Worm (Caenorhabditis elegans) whole organism, L1 larva: Measurements from ENCODE around the gene B0361.9.
A peak's percentile ranks its signal among the peaks of the same experiment; 100 is the strongest.

ENCODE experiments used
- C04F5.9 ChIP-seq: sonication (generic microtip); optimal IDR thresholded peaks from 2 replicates; lab custom pipeline; 2016; ENCODE audit warnings: missing genetic modification characterization, missing compliant biosample characterization
- C16A3.4 ChIP-seq: fragments of 150-350 bp; optimal IDR thresholded peaks from 2 replicates; lab custom pipeline; 2014; ENCODE audit warnings: missing biosample characterization, missing genetic modification characterization
- F16B12.6 ChIP-seq: fragments of 150-350 bp; optimal IDR thresholded peaks from 2 replicates; lab custom pipeline; 2014; ENCODE audit warnings: missing biosample characterization, missing genetic modification characterization
- aha-1 ChIP-seq: fragments of 150-350 bp; optimal IDR thresholded peaks from 2 replicates; lab custom pipeline; 2014; ENCODE audit warnings: missing biosample characterization, missing genetic modification characterization
- aly-2 ChIP-seq: fragments of 150-350 bp; optimal IDR thresholded peaks from 2 replicates; lab custom pipeline; 2014; ENCODE audit warnings: missing biosample characterization, missing genetic modification characterization
- blmp-1 ChIP-seq: fragments of 150-350 bp; optimal IDR thresholded peaks from 2 replicates; lab custom pipeline; 2014; ENCODE audit warnings: missing biosample characterization, missing genetic modification characterization
- ceh-63 ChIP-seq: fragments of 200-800 bp; sonication (Bioruptor generic); optimal IDR thresholded peaks from 2 replicates; lab custom pipeline; 2018; ENCODE audit warnings: mild to moderate bottlenecking, missing genetic modification characterization, missing compliant biosample characterization
- ceh-8 ChIP-seq: fragments of 200-800 bp; sonication (Bioruptor generic); optimal IDR thresholded peaks from 2 replicates; lab custom pipeline; 2018; ENCODE audit warnings: mild to moderate bottlenecking, missing genetic modification characterization, moderate library complexity, missing compliant biosample characterization
- ceh-82 ChIP-seq, 3 experiments: fragments of 150-350 bp in 1 of 3; sonication (generic microtip) in 2 of 3; optimal IDR thresholded peaks; 2 replicates each; lab custom pipeline; 2014 to 2017; ENCODE audit warnings: missing biosample characterization in 3 of 3, missing genetic modification characterization in 3 of 3
- ceh-88 ChIP-seq: fragments of 200-800 bp; sonication (Bioruptor generic); IDR thresholded peaks from 2 replicates; pipeline ENCODE4 v1.3.6; 2022; ENCODE audit warnings: missing genetic modification characterization, missing compliant biosample characterization
- dsc-1 ChIP-seq: sonication (generic microtip); optimal IDR thresholded peaks from 2 replicates; lab custom pipeline; 2016; ENCODE audit warnings: mild to moderate bottlenecking, missing genetic modification characterization, missing compliant biosample characterization
- efl-1 ChIP-seq, 4 experiments: fragments of 150-350 bp; optimal IDR thresholded peaks in 3 of 4; peaks in 1 of 4; 1 replicate in 1 of 4; 2 replicates in 3 of 4; lab custom pipeline; 2014; ENCODE audit warnings: missing biosample characterization in 2 of 4, missing genetic modification characterization in 2 of 4, missing genetic modification reagents in 2 of 4
- egl-13 ChIP-seq: sonication (generic microtip); optimal IDR thresholded peaks from 2 replicates; lab custom pipeline; 2016; ENCODE audit warnings: missing genotype, missing genetic modification reagents, missing genetic modification characterization, missing compliant biosample characterization
- elt-3 ChIP-seq, 6 experiments: fragments of 150-350 bp in 1 of 6; sonication (generic microtip); optimal IDR thresholded peaks; 2 replicates each; lab custom pipeline; 2017 to 2018; ENCODE audit warnings: missing biosample characterization in 6 of 6, missing genetic modification characterization in 6 of 6, inconsistent platforms in 1 of 6
- ets-5 ChIP-seq: fragments of 200-800 bp; sonication (Bioruptor generic); IDR thresholded peaks from 2 replicates; pipeline ENCODE4 v1.3.6; 2022; ENCODE audit warnings: missing genetic modification characterization, missing compliant biosample characterization
- grh-1 ChIP-seq: fragments of 200-800 bp; sonication (Bioruptor generic); IDR thresholded peaks from 2 replicates; pipeline ENCODE4 v1.3.6; 2022; ENCODE audit warnings: missing genetic modification reagents, missing genetic modification characterization, missing compliant biosample characterization
- hlh-4 ChIP-seq: sonication (generic microtip); optimal IDR thresholded peaks from 2 replicates; lab custom pipeline; 2016; ENCODE audit warnings: mild to moderate bottlenecking, missing genetic modification characterization, missing compliant biosample characterization
- isw-1 ChIP-seq: fragments of 200-800 bp; sonication (Bioruptor generic); IDR thresholded peaks from 2 replicates; pipeline ENCODE4 v1.3.6; 2022; ENCODE audit warnings: missing genetic modification characterization, missing compliant biosample characterization
- jun-1 ChIP-seq: fragments of 150-350 bp; optimal IDR thresholded peaks from 2 replicates; lab custom pipeline; 2014; ENCODE audit warnings: missing biosample characterization, missing genetic modification reagents, missing genetic modification characterization
- lin-14 ChIP-seq: fragments of 200-800 bp; sonication (Bioruptor generic); optimal IDR thresholded peaks from 2 replicates; lab custom pipeline; 2018; ENCODE audit warnings: mild to moderate bottlenecking, missing genetic modification characterization, moderate library complexity, missing compliant biosample characterization
- lin-15B ChIP-seq: fragments of 150-350 bp; sonication (generic microtip); optimal IDR thresholded peaks from 3 replicates; lab custom pipeline; 2014; ENCODE audit warnings: missing biosample characterization, missing genetic modification characterization
- lin-35 ChIP-seq, 2 experiments: fragments of 150-350 bp; optimal IDR thresholded peaks; 2 replicates each; lab custom pipeline; 2014; ENCODE audit warnings: missing biosample characterization in 2 of 2, missing genetic modification characterization in 2 of 2, missing genetic modification reagents in 2 of 2
- lin-39 ChIP-seq: fragments of 150-350 bp; optimal IDR thresholded peaks from 2 replicates; lab custom pipeline; 2014; ENCODE audit warnings: missing biosample characterization, missing genetic modification reagents, missing genetic modification characterization
- lir-3 ChIP-seq: sonication (generic microtip); optimal IDR thresholded peaks from 2 replicates; lab custom pipeline; 2016; ENCODE audit warnings: mild to moderate bottlenecking, missing genetic modification characterization, moderate library complexity, missing compliant biosample characterization; ENCODE audit not compliant: poor library complexity
- lsy-2 ChIP-seq, 2 experiments: fragments of 150-350 bp; optimal IDR thresholded peaks; 2 replicates each; lab custom pipeline; 2014; ENCODE audit warnings: missing biosample characterization in 2 of 2, missing genetic modification characterization in 2 of 2
- mdl-1 ChIP-seq, 2 experiments: fragments of 150-350 bp; optimal IDR thresholded peaks; 2 replicates each; lab custom pipeline; 2014 to 2017; ENCODE audit warnings: missing biosample characterization in 2 of 2, missing genetic modification characterization in 2 of 2, inconsistent platforms in 1 of 2
- mef-2 ChIP-seq: fragments of 150-350 bp; optimal IDR thresholded peaks from 2 replicates; lab custom pipeline; 2014; ENCODE audit warnings: missing biosample characterization, missing genetic modification characterization
- nhr-19 ChIP-seq: fragments of 200-800 bp; sonication (Bioruptor generic); conservative IDR thresholded peaks from 2 replicates; pipeline ENCODE4 v1.3.6; 2022; ENCODE audit warnings: missing genetic modification characterization, missing compliant biosample characterization
- nhr-20 ChIP-seq: sonication (generic microtip); optimal IDR thresholded peaks from 2 replicates; lab custom pipeline; 2016; ENCODE audit warnings: mild to moderate bottlenecking, missing genetic modification characterization, missing compliant biosample characterization
- nhr-47 ChIP-seq: sonication (generic microtip); optimal IDR thresholded peaks from 2 replicates; lab custom pipeline; 2016; ENCODE audit warnings: mild to moderate bottlenecking, missing genetic modification characterization, moderate library complexity, missing compliant biosample characterization
- nhr-71 ChIP-seq: sonication (generic microtip); optimal IDR thresholded peaks from 2 replicates; lab custom pipeline; 2016; ENCODE audit warnings: mild to moderate bottlenecking, missing genetic modification characterization, moderate library complexity, missing compliant biosample characterization
- nhr-77 ChIP-seq: fragments of 150-350 bp; optimal IDR thresholded peaks from 2 replicates; lab custom pipeline; 2014; ENCODE audit warnings: missing biosample characterization, missing genetic modification characterization
- nhr-85 ChIP-seq: sonication (generic microtip); peaks from one replicate; lab custom pipeline; 2016; ENCODE audit warnings: missing genetic modification characterization, inconsistent platforms, missing compliant biosample characterization
- nhr-90 ChIP-seq: sonication (generic microtip); optimal IDR thresholded peaks from 2 replicates; lab custom pipeline; 2016; ENCODE audit warnings: mild to moderate bottlenecking, missing genetic modification characterization, missing compliant biosample characterization; ENCODE audit not compliant: poor library complexity
- pag-3 ChIP-seq: sonication (generic microtip); optimal IDR thresholded peaks from 2 replicates; lab custom pipeline; 2017; ENCODE audit warnings: missing genetic modification characterization, mild to moderate bottlenecking, missing compliant biosample characterization, antibody characterized with exemption, borderline replicate concordance; ENCODE audit not compliant: insufficient read depth
- pax-3 ChIP-seq: fragments of 200-800 bp; sonication (Bioruptor generic); optimal IDR thresholded peaks from 2 replicates; lab custom pipeline; 2018; ENCODE audit warnings: mild to moderate bottlenecking, missing genetic modification characterization, moderate library complexity, missing compliant biosample characterization
- pqm-1 ChIP-seq: sonication (generic microtip); optimal IDR thresholded peaks from 3 replicates; lab custom pipeline; 2017; ENCODE audit warnings: missing biosample characterization, missing genetic modification characterization
- rnt-1 ChIP-seq: sonication (generic microtip); optimal IDR thresholded peaks from 2 replicates; lab custom pipeline; 2016; ENCODE audit warnings: mild to moderate bottlenecking, missing genetic modification characterization, moderate library complexity, missing compliant biosample characterization
- skn-1 ChIP-seq: fragments of 150-350 bp; optimal IDR thresholded peaks from 2 replicates; lab custom pipeline; 2014; ENCODE audit warnings: missing biosample characterization, missing genetic modification characterization
- snpc-4 ChIP-seq: fragments of 150-350 bp; optimal IDR thresholded peaks from 2 replicates; lab custom pipeline; 2014; ENCODE audit warnings: missing biosample characterization, missing genetic modification characterization
- snu-23 ChIP-seq: sonication (generic microtip); optimal IDR thresholded peaks from 2 replicates; lab custom pipeline; 2016; ENCODE audit warnings: missing genetic modification characterization, missing compliant biosample characterization
- sox-4 ChIP-seq: sonication (generic microtip); optimal IDR thresholded peaks from 2 replicates; lab custom pipeline; 2016; ENCODE audit warnings: missing genetic modification characterization, missing compliant biosample characterization
- sptf-1 ChIP-seq: fragments of 150-350 bp; optimal IDR thresholded peaks from 2 replicates; lab custom pipeline; 2014; ENCODE audit warnings: missing biosample characterization, missing genetic modification characterization
- swsn-7 ChIP-seq: sonication (generic microtip); optimal IDR thresholded peaks from 2 replicates; lab custom pipeline; 2016; ENCODE audit warnings: missing genetic modification characterization, missing compliant biosample characterization
- tbx-2 ChIP-seq: sonication (generic microtip); optimal IDR thresholded peaks from 2 replicates; lab custom pipeline; 2016; ENCODE audit warnings: missing genetic modification characterization, missing compliant biosample characterization
- tlp-1 ChIP-seq: fragments of 150-350 bp; optimal IDR thresholded peaks from 2 replicates; lab custom pipeline; 2014; ENCODE audit warnings: missing biosample characterization, missing genetic modification characterization
- unc-130 ChIP-seq: fragments of 150-350 bp; optimal IDR thresholded peaks from 2 replicates; lab custom pipeline; 2017; ENCODE audit warnings: missing biosample characterization, missing genetic modification characterization, inconsistent platforms
- unc-62 ChIP-seq: fragments of 150-350 bp; optimal IDR thresholded peaks from 2 replicates; lab custom pipeline; 2014; ENCODE audit warnings: missing biosample characterization, missing genetic modification reagents, missing genetic modification characterization
- unc-86 ChIP-seq: sonication (generic microtip); optimal IDR thresholded peaks from 2 replicates; lab custom pipeline; 2016; ENCODE audit warnings: missing genetic modification characterization, missing compliant biosample characterization
- xbp-1 ChIP-seq: sonication (generic microtip); optimal IDR thresholded peaks from 2 replicates; lab custom pipeline; 2016; ENCODE audit warnings: missing genetic modification characterization, missing compliant biosample characterization
- zag-1 ChIP-seq: fragments of 150-350 bp; optimal IDR thresholded peaks from 2 replicates; lab custom pipeline; 2014; ENCODE audit warnings: missing biosample characterization, missing genetic modification characterization
- ztf-11 ChIP-seq, 2 experiments: sonication (generic microtip); optimal IDR thresholded peaks; 2 replicates each; lab custom pipeline; 2016 to 2017; ENCODE audit warnings: missing genetic modification characterization in 2 of 2, missing biosample characterization in 1 of 2, missing compliant biosample characterization in 1 of 2
- ztf-4 ChIP-seq: fragments of 150-350 bp; optimal IDR thresholded peaks from 2 replicates; lab custom pipeline; 2014; ENCODE audit warnings: missing biosample characterization, missing genetic modification characterization

The B0361.9 gene

ce11 chrIII:7277228-7277627 is 22.2 kb downstream of the B0361.9 start, which contains the start of the genes spot-1 and B0361.11:
spot-1 (minus strand) TSS chrIII:7277274.
B0361.11 (plus strand) TSS chrIII:7277599.
- TF ChIP-seq tlp-1 (tag; lab: Kevin White, UChicago) = no peak
- peak; percentile 72 for TF ChIP-seq snpc-4
- peak; percentile 27 for TF ChIP-seq lin-39 (tag; lab: Kevin White, UChicago)
- peak; percentile 67 for TF ChIP-seq dsc-1
- TF ChIP-seq lin-35 (GFP tag; optimal IDR thresholded peaks at IDR 0.05; lab: Kevin White, UChicago) = peak; percentile 96 to 99
- TF ChIP-seq sox-4 = peak; percentile 0
- TF ChIP-seq ztf-4 (tag; lab: Kevin White, UChicago) = no peak
- TF ChIP-seq lir-3 = peak; percentile 41
- TF ChIP-seq snu-23 (GFP tag; lab: Kevin White, UChicago) = peak; percentile 81
- no peak for TF ChIP-seq unc-62 (GFP tag; lab: Kevin White, UChicago)
- TF ChIP-seq ceh-82 (tag; optimal IDR thresholded peaks at IDR 0.05; lab: Kevin White, UChicago) = peak; percentile 23 to 58 (median 50)
- TF ChIP-seq grh-1 (GFP tag; lab: Robert Waterston, UW) = peak; percentile 43
- TF ChIP-seq jun-1 (tag; lab: Kevin White, UChicago) = peak; percentile 32
- TF ChIP-seq elt-3 (tag; optimal IDR thresholded peaks at IDR 0.05; lab: Kevin White, UChicago) = peak in 2 of 6 experiments; percentile 31 to 50
- TF ChIP-seq ceh-88 (GFP tag; lab: Robert Waterston, UW) = no peak
- peak; percentile 76 for TF ChIP-seq rnt-1 (tag; lab: Kevin White, UChicago)
- TF ChIP-seq C16A3.4 (tag; lab: Kevin White, UChicago) = peak; percentile 72
- no peak for TF ChIP-seq nhr-77
- no peak for TF ChIP-seq mef-2
- peak; percentile 68 for TF ChIP-seq xbp-1 (tag; lab: Kevin White, UChicago)
- TF ChIP-seq tbx-2 (tag; lab: Kevin White, UChicago) = peak; percentile 69
- peak; percentile 34 for TF ChIP-seq F16B12.6
- no peak for TF ChIP-seq ets-5
- TF ChIP-seq lsy-2 (tag; optimal IDR thresholded peaks at IDR 0.05; lab: Kevin White, UChicago) = peak; percentile 78 to 89
- peak; percentile 31 for TF ChIP-seq unc-86 (tag; lab: Kevin White, UChicago)
- TF ChIP-seq nhr-20 = peak; percentile 70
- TF ChIP-seq efl-1 (optimal IDR thresholded peaks at IDR 0.05; lab: Kevin White, UChicago) = peak; percentile 79 to 97
- peak; percentile 97 to 100 for TF ChIP-seq efl-1 (GFP tag; optimal IDR thresholded peaks at IDR 0.05 in 1 of 2; lab: Kevin White, UChicago)
- no peak for TF ChIP-seq pax-3 (tag; lab: Kevin White, UChicago)
- peak; percentile 68 for TF ChIP-seq nhr-19
- no peak for TF ChIP-seq ceh-63 (GFP tag; lab: Kevin White, UChicago)
- TF ChIP-seq aly-2 = no peak
- TF ChIP-seq swsn-7 = peak; percentile 57
- no peak for TF ChIP-seq pqm-1 (tag; lab: Kevin White, UChicago)
- peak; percentile 79 for TF ChIP-seq nhr-71 (tag; lab: Kevin White, UChicago)
- no peak for TF ChIP-seq hlh-4
- TF ChIP-seq blmp-1 (tag; lab: Kevin White, UChicago) = peak; percentile 55
- TF ChIP-seq lin-15B = peak; percentile 53
- peak; percentile 31 for TF ChIP-seq C04F5.9 (tag; lab: Kevin White, UChicago)
- no peak for TF ChIP-seq ztf-11 (tag; optimal IDR thresholded peaks at IDR 0.05; lab: Kevin White, UChicago)
- no peak for TF ChIP-seq aha-1
- no peak for TF ChIP-seq zag-1 (tag; lab: Kevin White, UChicago)
- TF ChIP-seq pag-3 (tag; lab: Kevin White, UChicago) = no peak
- TF ChIP-seq egl-13 = peak; percentile 22
- TF ChIP-seq nhr-85 (tag; lab: Kevin White, UChicago) = peak; percentile 83
- TF ChIP-seq nhr-47 (tag; lab: Kevin White, UChicago) = peak; percentile 77
- TF ChIP-seq sptf-1 = no peak
- TF ChIP-seq nhr-90 = peak; percentile 52
- TF ChIP-seq ceh-8 (GFP tag; lab: Kevin White, UChicago) = no peak
- TF ChIP-seq unc-130 = peak; percentile 67
- peak; percentile 58 for TF ChIP-seq isw-1 (GFP tag; lab: Robert Waterston, UW)
- TF ChIP-seq skn-1 (tag; lab: Kevin White, UChicago) = peak; percentile 25
- TF ChIP-seq mdl-1 (tag; optimal IDR thresholded peaks at IDR 0.05; lab: Kevin White, UChicago) = peak in 1 of 2 experiments; percentile 11
- TF ChIP-seq lin-14 = peak; percentile 62
